Worm (Caenorhabditis elegans) whole organism, late embryonic: ENCODE data around the gene rack-1.

Source experiments
- dmd-4 ChIP-seq: sonication (generic microtip); optimal IDR thresholded peaks from 2 replicates; lab custom pipeline; 2016; ENCODE audit warnings: borderline replicate concordance, missing genetic modification characterization, missing compliant biosample characterization
- pha-2 ChIP-seq: sonication (generic microtip); optimal IDR thresholded peaks from 2 replicates; lab custom pipeline; 2017; ENCODE audit warnings: mild to moderate bottlenecking, missing genetic modification characterization, missing compliant biosample characterization
- ztf-16 ChIP-seq: sonication (generic microtip); optimal IDR thresholded peaks from 2 replicates; lab custom pipeline; 2017; ENCODE audit warnings: missing genetic modification characterization, missing compliant biosample characterization

ce11 chrIV:10223723-10224122 lies 47.2 kb downstream of the rack-1 start, which contains the start of gene nas-12:
- TF ChIP-seq ztf-16 (no peak), pha-2 (tag; lab: Kevin White, UChicago) (no peak), dmd-4 (tag; lab: Kevin White, UChicago) (no peak)
